Fruit fly (Drosophila melanogaster): Measurements from ENCODE around the gene Vha68-2.

- TF ChIP-seq CG1621 (tag; optimal IDR thresholded peaks at IDR 0.05) (no peak), OdsH (GFP tag; optimal IDR thresholded peaks at IDR 0.05) (no peak), CG6854 (GFP tag; optimal IDR thresholded peaks at IDR 0.05) (no peak), Ets21C (GFP tag; optimal IDR thresholded peaks at IDR 0.05) (no peak), Sox102F (GFP tag; optimal IDR thresholded peaks at IDR 0.05) (no peak), CG11294 (GFP tag; IDR thresholded peaks at IDR 0.05) (no peak), Blimp-1 (GFP tag; optimal IDR thresholded peaks at IDR 0.05) (no peak)
Measured at dm6 chr2L:13003659-13004058, 29.5 kb downstream of the Vha68-2 start.

Measured in whole organism, prepupa.